Worm (Caenorhabditis elegans) whole organism, midembryonic: Measurements from ENCODE around the gene C30G12.6.

Experiments used
- T22C8.4 ChIP-seq: fragments of 200-800 bp; sonication (Bioruptor generic); IDR thresholded peaks from 2 replicates; pipeline ENCODE4 v1.3.6; 2022; ENCODE audit warnings: missing genetic modification characterization, missing compliant biosample characterization
- cog-1 ChIP-seq: sonication (generic microtip); optimal IDR thresholded peaks from 2 replicates; lab custom pipeline; 2016; ENCODE audit warnings: missing genetic modification characterization, missing compliant biosample characterization
- flt-1 ChIP-seq: fragments of 200-800 bp; sonication (Bioruptor generic); IDR thresholded peaks from 2 replicates; pipeline ENCODE4 v1.3.6; 2022; ENCODE audit warnings: missing genetic modification characterization, missing compliant biosample characterization
- klf-2 ChIP-seq: fragments of 200-800 bp; sonication (Bioruptor generic); conservative IDR thresholded peaks from 2 replicates; pipeline ENCODE4 v1.3.6; 2022; ENCODE audit warnings: missing genetic modification reagents, missing genetic modification characterization, missing compliant biosample characterization
- med-1 ChIP-seq: sonication (generic microtip); optimal IDR thresholded peaks from 2 replicates; lab custom pipeline; 2017; ENCODE audit warnings: missing genetic modification characterization, mild to moderate bottlenecking, missing compliant biosample characterization, antibody characterized with exemption, missing genetic modification reagents; ENCODE audit not compliant: insufficient read depth
- ref-1 ChIP-seq: fragments of 200-800 bp; sonication (Bioruptor generic); conservative IDR thresholded peaks from 2 replicates; pipeline ENCODE4 v1.3.6; 2022; ENCODE audit warnings: missing genetic modification reagents, missing genetic modification characterization, missing compliant biosample characterization
- tab-1 ChIP-seq: fragments of 200-800 bp; sonication (Bioruptor generic); IDR thresholded peaks from 2 replicates; pipeline ENCODE4 v1.3.6; 2022; ENCODE audit warnings: missing genetic modification characterization, missing compliant biosample characterization
- ztf-23 ChIP-seq: fragments of 200-800 bp; sonication (Bioruptor generic); IDR thresholded peaks from 2 replicates; pipeline ENCODE4 v1.3.6; 2022; ENCODE audit warnings: missing genetic modification reagents, missing genetic modification characterization, missing compliant biosample characterization
- ztf-29 ChIP-seq: fragments of 200-800 bp; sonication (Bioruptor generic); IDR thresholded peaks from 2 replicates; pipeline ENCODE4 v1.3.6; 2022; ENCODE audit warnings: missing genetic modification reagents, missing genetic modification characterization, missing compliant biosample characterization

C30G12.6 gene

ce11 chrII:7323925-7324324 is 28.1 kb upstream of the C30G12.6 start, which contains the start of gene F21D12.3:
TSS of gene F21D12.3 (minus strand) at chrII:7324025.
- TF ChIP-seq cog-1 (tag; lab: Kevin White, UChicago) (no peak), flt-1 (GFP tag; lab: Robert Waterston, UW) (no peak), ztf-23 (GFP tag; lab: Robert Waterston, UW) (no peak), klf-2 (GFP tag; lab: Robert Waterston, UW) (no peak), ref-1 (GFP tag; lab: Robert Waterston, UW) (no peak), ztf-29 (GFP tag; lab: Robert Waterston, UW) (no peak), med-1 (GFP tag; lab: Kevin White, UChicago) (no peak), tab-1 (GFP tag; lab: Robert Waterston, UW) (no peak), T22C8.4 (GFP tag; lab: Robert Waterston, UW) (no peak)

- TF ChIP-seq T22C8.4 (GFP tag; lab: Robert Waterston, UW) (no peak), ztf-23 (GFP tag; lab: Robert Waterston, UW) (no peak), cog-1 (tag; lab: Kevin White, UChicago) (no peak), flt-1 (GFP tag; lab: Robert Waterston, UW) (no peak), ztf-29 (GFP tag; lab: Robert Waterston, UW) (no peak), ref-1 (GFP tag; lab: Robert Waterston, UW) (no peak), klf-2 (GFP tag; lab: Robert Waterston, UW) (no peak), med-1 (GFP tag; lab: Kevin White, UChicago) (no peak), tab-1 (GFP tag; lab: Robert Waterston, UW) (no peak)
Measured at ce11 chrII:7323317-7323716, 27.5 kb upstream of the C30G12.6 start.

DNA sequence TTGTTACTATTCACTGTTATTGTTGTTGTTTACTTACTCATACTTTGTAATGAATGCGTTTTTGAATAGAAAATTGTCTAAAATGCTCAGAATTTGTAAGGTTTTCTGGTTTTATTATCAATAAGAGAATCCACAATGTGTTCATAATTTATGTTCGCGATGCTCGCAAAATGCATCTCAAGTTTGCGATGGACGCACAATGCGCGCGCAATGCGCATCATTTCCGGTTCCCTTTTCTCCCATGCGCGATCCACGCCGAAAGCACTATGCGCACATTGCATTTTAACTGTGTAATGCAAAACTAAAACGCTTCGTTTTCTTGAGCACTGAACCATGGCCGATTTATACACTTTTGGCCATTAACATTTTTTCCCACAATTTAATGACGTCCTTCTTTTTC is 23.7 kb upstream of the C30G12.6 start:
- TF ChIP-seq flt-1 (GFP tag; lab: Robert Waterston, UW) (no peak), ztf-23 (GFP tag; lab: Robert Waterston, UW) (no peak), ztf-29 (GFP tag; lab: Robert Waterston, UW) (no peak), klf-2 (GFP tag; lab: Robert Waterston, UW) (no peak), T22C8.4 (GFP tag; lab: Robert Waterston, UW) (no peak), cog-1 (tag; lab: Kevin White, UChicago) (no peak), ref-1 (GFP tag; lab: Robert Waterston, UW) (no peak), tab-1 (GFP tag; lab: Robert Waterston, UW) (no peak), med-1 (GFP tag; lab: Kevin White, UChicago) (no peak)

- TF ChIP-seq tab-1 (GFP tag; lab: Robert Waterston, UW), result no peak
- no peak for TF ChIP-seq med-1 (GFP tag; lab: Kevin White, UChicago)
- no peak for TF ChIP-seq ztf-29 (GFP tag; lab: Robert Waterston, UW)
- no peak for TF ChIP-seq ref-1 (GFP tag; lab: Robert Waterston, UW)
Measured at ce11 chrII:7317468-7317867, 21.7 kb upstream of the C30G12.6 start, which contains the start of gene F21D12.2. TSS of gene F21D12.2 (plus strand) at chrII:7317768.

DNA sequence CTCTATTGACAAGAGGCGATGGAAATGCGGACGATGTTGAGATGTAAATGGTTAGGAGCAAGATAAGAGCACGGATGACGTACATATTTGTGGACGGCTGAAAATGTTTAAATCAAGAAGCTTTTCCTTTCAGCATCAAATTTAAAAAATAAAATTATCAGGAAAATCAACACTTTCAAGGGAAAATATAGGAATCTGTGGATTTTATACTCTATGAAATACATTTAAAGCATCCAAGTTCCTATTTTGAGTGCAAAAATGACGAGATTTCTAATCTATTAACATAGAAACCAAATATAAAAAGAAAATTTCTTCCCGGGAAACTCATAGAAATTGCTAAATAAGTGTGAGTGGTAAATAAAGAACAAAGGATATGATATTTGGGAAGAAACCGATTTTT is 18.3 kb upstream of the C30G12.6 start, which contains the start of gene F45E12.6:
F45E12.6 (minus strand) TSS at position 101 of the 400 bp plus-strand sequence.
- TF ChIP-seq klf-2 (GFP tag; lab: Robert Waterston, UW), result no peak
- TF ChIP-seq ztf-29 (GFP tag; lab: Robert Waterston, UW), result no peak
- no peak for TF ChIP-seq med-1 (GFP tag; lab: Kevin White, UChicago)
- no peak for TF ChIP-seq T22C8.4 (GFP tag; lab: Robert Waterston, UW)
- no peak for TF ChIP-seq tab-1 (GFP tag; lab: Robert Waterston, UW)
- TF ChIP-seq ref-1 (GFP tag; lab: Robert Waterston, UW), result no peak
- TF ChIP-seq ztf-23 (GFP tag; lab: Robert Waterston, UW), result no peak
- no peak for TF ChIP-seq cog-1 (tag; lab: Kevin White, UChicago)
- no peak for TF ChIP-seq flt-1 (GFP tag; lab: Robert Waterston, UW)

DNA sequence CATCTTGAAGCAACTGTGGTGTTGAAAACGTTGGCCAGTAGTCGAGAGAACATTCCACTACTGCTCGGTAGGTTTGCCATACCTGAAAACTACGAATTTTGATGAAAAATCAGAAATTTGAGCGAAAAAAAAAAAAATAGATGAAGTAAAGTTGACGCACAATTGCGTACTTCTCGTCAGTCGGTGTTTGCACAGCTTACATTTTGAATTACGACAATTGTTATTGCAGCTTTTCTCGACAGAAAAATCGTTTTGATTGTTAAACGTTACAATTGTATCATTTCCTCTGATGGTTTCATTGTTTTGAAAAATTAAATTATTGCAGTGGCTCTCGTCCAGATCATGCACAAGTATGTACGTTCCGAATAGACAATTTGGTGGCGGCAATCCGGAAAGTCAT is 14.2 kb upstream of the C30G12.6 start, which contains the start of the genes F45E12.5 and cnep-1:
F45E12.5 (minus strand) TSS at position 93 of the 400 bp plus-strand sequence.
cnep-1 (plus strand) TSS at position 326 of the 400 bp plus-strand sequence.
- TF ChIP-seq T22C8.4 (GFP tag; lab: Robert Waterston, UW) (no peak), flt-1 (GFP tag; lab: Robert Waterston, UW) (no peak), cog-1 (tag; lab: Kevin White, UChicago) (no peak), ztf-29 (GFP tag; lab: Robert Waterston, UW) (no peak), med-1 (GFP tag; lab: Kevin White, UChicago) (no peak), tab-1 (GFP tag; lab: Robert Waterston, UW) (no peak), ref-1 (GFP tag; lab: Robert Waterston, UW) (no peak), klf-2 (GFP tag; lab: Robert Waterston, UW) (no peak), ztf-23 (GFP tag; lab: Robert Waterston, UW) (no peak)

DNA sequence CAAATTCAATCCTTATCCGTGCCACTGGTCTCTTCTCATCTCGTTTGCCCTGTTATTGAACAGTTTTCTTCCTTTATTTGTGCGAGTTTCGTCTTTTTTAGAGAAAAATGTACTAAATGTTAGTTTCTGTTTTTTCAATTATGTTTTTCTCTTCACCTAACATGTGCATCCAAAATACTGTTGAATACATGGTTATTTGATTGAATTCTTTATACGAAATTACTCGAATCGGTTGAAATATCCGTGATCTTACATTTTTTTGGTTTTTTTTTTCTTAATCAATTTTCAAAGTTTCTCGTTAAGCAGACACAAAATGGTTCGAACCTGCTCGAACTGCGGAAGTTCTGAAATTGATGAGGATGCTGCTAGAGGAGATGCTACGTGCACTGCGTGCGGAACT is 9.7 kb upstream of the C30G12.6 start, which contains the start of gene brf-1:
brf-1 (plus strand) TSS at position 301 of the 400 bp plus-strand sequence.
- no peak for TF ChIP-seq klf-2 (GFP tag; lab: Robert Waterston, UW)
- TF ChIP-seq tab-1 (GFP tag; lab: Robert Waterston, UW), result no peak
- TF ChIP-seq ztf-23 (GFP tag; lab: Robert Waterston, UW), result no peak
- TF ChIP-seq ref-1 (GFP tag; lab: Robert Waterston, UW), result no peak
- no peak for TF ChIP-seq T22C8.4 (GFP tag; lab: Robert Waterston, UW)
- TF ChIP-seq ztf-29 (GFP tag; lab: Robert Waterston, UW), result no peak
- no peak for TF ChIP-seq cog-1 (tag; lab: Kevin White, UChicago)
- no peak for TF ChIP-seq flt-1 (GFP tag; lab: Robert Waterston, UW)
- TF ChIP-seq med-1 (GFP tag; lab: Kevin White, UChicago), result no peak

- TF ChIP-seq ztf-23 (GFP tag; lab: Robert Waterston, UW) (no peak), klf-2 (GFP tag; lab: Robert Waterston, UW) (no peak), med-1 (GFP tag; lab: Kevin White, UChicago) (no peak), flt-1 (GFP tag; lab: Robert Waterston, UW) (no peak), T22C8.4 (GFP tag; lab: Robert Waterston, UW) (no peak), ref-1 (GFP tag; lab: Robert Waterston, UW) (no peak), cog-1 (tag; lab: Kevin White, UChicago) (no peak), tab-1 (GFP tag; lab: Robert Waterston, UW) (no peak), ztf-29 (GFP tag; lab: Robert Waterston, UW) (no peak)
Measured at ce11 chrII:7301670-7302151, 5.9 kb upstream of the C30G12.6 start, which contains the start of gene cul-4. TSS of gene cul-4 (plus strand) at chrII:7302101.
